Fruit fly (Drosophila melanogaster) whole organism, wandering third instar larva: ENCODE results near the gene CG42538.

Experiments used
- CG9705 ChIP-seq: fragments of 200-800 bp; sonication (Bioruptor generic); optimal IDR thresholded peaks from 2 replicates; lab custom pipeline; 2018; ENCODE audit warnings: missing biosample characterization, mild to moderate bottlenecking, missing genetic modification characterization
- OdsH ChIP-seq: fragments of 200-800 bp; sonication (Bioruptor generic); optimal IDR thresholded peaks from 2 replicates; lab custom pipeline; 2016; ENCODE audit warnings: missing biosample characterization, mild to moderate bottlenecking, missing genetic modification characterization
- Rel ChIP-seq, 2 experiments: fragments of 200-800 bp; sonication (Bioruptor generic) in 1 of 2; optimal IDR thresholded peaks; 2 replicates in 1 of 2; 3 replicates in 1 of 2; lab custom pipeline; 2016 to 2019; ENCODE audit warnings: mild to moderate bottlenecking in 2 of 2, missing biosample characterization in 2 of 2, missing genetic modification characterization in 2 of 2, moderate library complexity in 1 of 2
- Vsx2 ChIP-seq: fragments of 200-300, 225-300 bp; sonication (Bioruptor generic); optimal IDR thresholded peaks from 2 replicates; lab custom pipeline; 2018; ENCODE audit warnings: missing biosample characterization, missing genetic modification characterization; ENCODE audit not compliant: partially characterized antibody
- brk ChIP-seq: fragments of 200-800 bp; sonication (Bioruptor generic); optimal IDR thresholded peaks from 2 replicates; lab custom pipeline; 2016; ENCODE audit warnings: missing biosample characterization, mild to moderate bottlenecking, missing genetic modification characterization
- fru ChIP-seq: fragments of 200-800 bp; sonication (Bioruptor generic); optimal IDR thresholded peaks from 3 replicates; lab custom pipeline; 2016; ENCODE audit warnings: missing biosample characterization, mild to moderate bottlenecking, missing genetic modification characterization
- rgr ChIP-seq: fragments of 200-800 bp; sonication (Bioruptor generic); optimal IDR thresholded peaks from 3 replicates; lab custom pipeline; 2016; ENCODE audit warnings: missing biosample characterization, mild to moderate bottlenecking, missing genetic modification characterization
- sage ChIP-seq: fragments of 200-800 bp; sonication (Bioruptor generic); optimal IDR thresholded peaks from 2 replicates; lab custom pipeline; 2016; ENCODE audit warnings: missing biosample characterization, mild to moderate bottlenecking, missing genetic modification characterization
- sv ChIP-seq: fragments of 200-800 bp; sonication (Bioruptor generic); optimal IDR thresholded peaks from 3 replicates; lab custom pipeline; 2016; ENCODE audit warnings: missing biosample characterization, missing genetic modification characterization
- tai ChIP-seq: sonication (Bioruptor generic); optimal IDR thresholded peaks from 2 replicates; lab custom pipeline; 2016; ENCODE audit warnings: missing biosample characterization, missing genetic modification characterization

DNA sequence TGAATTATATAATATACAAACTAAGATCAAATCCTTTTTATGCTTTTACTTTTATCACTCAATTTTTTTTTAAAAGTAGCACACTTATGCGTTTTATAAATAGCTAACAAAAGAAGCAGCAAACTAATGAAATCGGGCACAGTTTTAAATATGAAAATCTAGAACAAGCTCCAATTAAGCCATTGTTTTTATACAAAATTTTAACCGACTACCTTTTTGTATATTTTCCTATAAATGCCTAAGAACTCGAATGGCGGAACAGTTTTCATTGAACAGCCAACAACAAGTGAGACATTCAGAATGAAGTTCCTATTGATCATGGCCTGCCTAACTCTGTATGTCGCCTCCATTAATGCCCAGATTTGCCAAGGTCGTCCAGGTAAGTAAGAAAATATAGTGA is at the start of gene CG42538:
- TF ChIP-seq brk (GFP tag; lab: Kevin White, UChicago) (no peak), CG9705 (GFP tag; lab: Kevin White, UChicago) (no peak), sage (no peak), fru (GFP tag; lab: Kevin White, UChicago) (no peak), OdsH (GFP tag; lab: Kevin White, UChicago) (no peak), Rel (GFP tag; optimal IDR thresholded peaks at IDR 0.05; lab: Kevin White, UChicago) (no peak), Rel (tag; optimal IDR thresholded peaks at IDR 0.05; lab: Kevin White, UChicago) (no peak), Vsx2 (GFP tag; lab: Kevin White, UChicago) (no peak), sv (no peak), rgr (GFP tag; lab: Kevin White, UChicago) (no peak), tai (GFP tag; lab: Kevin White, UChicago) (no peak)
